Worm (Caenorhabditis elegans) whole organism, dauer: ENCODE results near the gene rab-6.1.
"Not testable (repeated sequence)": the region's sequence is repeated elsewhere in the genome, so short reads cannot be mapped to it uniquely, and the experiment has no call there.

ENCODE experiments used
- unc-62 ChIP-seq: sonication (generic microtip); optimal IDR thresholded peaks from 2 replicates; lab custom pipeline; 2017; ENCODE audit warnings: missing biosample characterization, missing genetic modification reagents, missing genetic modification characterization

rab-6.1 gene

ce11 chrIII:9023601-9024000 is 17.8 kb upstream of the rab-6.1 start:
- TF ChIP-seq unc-62: no peak

ce11 chrIII:9022535-9022934 is 16.8 kb upstream of the rab-6.1 start, which contains the start of gene F59B2.14:
Gene F59B2.14 (minus strand): TSS chrIII:9022635.
- TF ChIP-seq unc-62: no peak

ce11 chrIII:9017181-9017651 is 11.5 kb upstream of the rab-6.1 start, which contains the start of gene F59B2.12:
Gene F59B2.12 (plus strand): TSS chrIII:9017601.
- no peak for TF ChIP-seq unc-62

- no peak for TF ChIP-seq unc-62
Measured at ce11 chrIII:9012309-9012708, 6.6 kb upstream of the rab-6.1 start, which contains the start of gene F59B2.9. Gene F59B2.9 (minus strand): TSS chrIII:9012409.

ce11 chrIII:9010047-9010446 is 4.3 kb upstream of the rab-6.1 start, which contains the start of gene F59B2.8:
Gene F59B2.8 (minus strand): TSS chrIII:9010197.
- TF ChIP-seq unc-62: no peak

- no peak for TF ChIP-seq unc-62
Measured at ce11 chrIII:9007183-9007582, 1.4 kb upstream of the rab-6.1 start.

ce11 chrIII:9004658-9005057 is 1.1 kb downstream of the rab-6.1 start:
- TF ChIP-seq unc-62: no peak

- TF ChIP-seq unc-62: no peak
Measured at ce11 chrIII:9002545-9002944, 3.2 kb downstream of the rab-6.1 start, which contains the start of the genes F59B2.15 and zif-1. Gene F59B2.15 (minus strand): TSS chrIII:9002645. Gene zif-1 (plus strand): TSS chrIII:9002779.

- TF ChIP-seq unc-62: no peak
Measured at ce11 chrIII:9001899-9002298, 3.9 kb downstream of the rab-6.1 start, which contains the start of gene rpn-6.2. Gene rpn-6.2 (minus strand): TSS chrIII:9001999.

ce11 chrIII:9001491-9001890 is 4.3 kb downstream of the rab-6.1 start:
- no peak for TF ChIP-seq unc-62

- TF ChIP-seq unc-62: no peak
Measured at ce11 chrIII:8999508-8999907, 6.2 kb downstream of the rab-6.1 start, which contains the start of gene F59B2.3. Gene F59B2.3 (minus strand): TSS chrIII:8999766.

- TF ChIP-seq unc-62: no peak
Measured at ce11 chrIII:8998884-8999283, 6.9 kb downstream of the rab-6.1 start.

- TF ChIP-seq unc-62: no peak
Measured at ce11 chrIII:8997821-8998220, 7.9 kb downstream of the rab-6.1 start.

ce11 chrIII:8996686-8997085 is 9.1 kb downstream of the rab-6.1 start, which contains the start of gene skat-1:
Gene skat-1 (minus strand): TSS chrIII:8996786.
- TF ChIP-seq unc-62: no peak

ce11 chrIII:8989752-8990151 is 16.0 kb downstream of the rab-6.1 start, which contains the start of gene R08D7.7:
Gene R08D7.7 (plus strand): TSS chrIII:8990052.
- not testable (repeated sequence) for TF ChIP-seq unc-62

- TF ChIP-seq unc-62: no peak
Measured at ce11 chrIII:8988544-8988943, 17.2 kb downstream of the rab-6.1 start.

- no peak for TF ChIP-seq unc-62
Measured at ce11 chrIII:8988061-8988460, 17.7 kb downstream of the rab-6.1 start.

- TF ChIP-seq unc-62: no peak
Measured at ce11 chrIII:8986872-8987271, 18.9 kb downstream of the rab-6.1 start.

ce11 chrIII:8985965-8986364 is 19.8 kb downstream of the rab-6.1 start:
- no peak for TF ChIP-seq unc-62
